Fruit fly (Drosophila melanogaster) whole organism: ENCODE measurements around the gene CG7276.

ENCODE experiments used
- EcR ChIP-seq, 2 experiments: fragments of >200 bp; optimal IDR thresholded peaks; 2 replicates each; lab custom pipeline; 2017; ENCODE audit warnings: missing biosample characterization in 2 of 2, missing genetic modification characterization in 2 of 2, missing genetic modification reagents in 2 of 2
- pan ChIP-seq: fragments of >200 bp; optimal IDR thresholded peaks from 2 replicates; lab custom pipeline; 2017
- psq ChIP-seq: fragments of >200 bp; optimal IDR thresholded peaks from 2 replicates; lab custom pipeline; 2017

dm6 chr3L:15514814-15515495 lies 17.0 kb downstream of the CG7276 start:
- no peak for TF ChIP-seq pan (lab: Kevin White, UChicago)
- no peak for TF ChIP-seq psq (lab: Kevin White, UChicago)
- no peak for TF ChIP-seq EcR (GFP tag; optimal IDR thresholded peaks at IDR 0.05; lab: Kevin White, UChicago)
